Worm (Caenorhabditis elegans): ENCODE measurements around the gene C30H6.12.

DNA sequence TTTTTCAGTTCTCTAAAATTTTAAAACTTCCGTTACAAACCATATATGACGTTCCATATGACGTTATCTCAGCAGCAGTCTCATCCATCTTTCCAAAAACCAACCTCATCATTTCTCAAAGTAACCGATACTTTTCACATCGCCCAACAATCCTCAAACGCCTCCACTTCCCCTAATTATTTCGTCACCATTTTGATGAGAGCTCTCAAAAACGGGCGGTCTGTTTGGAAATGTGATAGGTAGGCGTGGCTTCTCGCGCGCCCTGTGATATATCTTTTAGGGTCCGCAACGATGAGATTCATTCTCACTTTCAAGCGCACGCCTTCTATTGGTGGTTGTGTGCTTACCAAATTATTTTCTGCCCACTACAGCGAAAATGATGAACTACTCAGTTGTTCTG, 14.9 kb upstream of the C30H6.12 start, which contains the start of gene trh-1:
- TF ChIP-seq pes-1 (GFP tag; IDR thresholded peaks at IDR 0.05) (no peak), ama-1 (optimal IDR thresholded peaks at IDR 0.05) (no peak), hmg-4 (GFP tag; optimal IDR thresholded peaks at IDR 0.05) (no peak), tbx-37 (GFP tag; conservative IDR thresholded peaks at IDR 0.05) (no peak), ceh-36 (tag; optimal IDR thresholded peaks at IDR 0.05) (no peak), tbx-11 (GFP tag; IDR thresholded peaks at IDR 0.05) (no peak)

Data from whole organism, early embryonic.